Worm (Caenorhabditis elegans) whole organism, L1 larva: ENCODE data around the gene daf-18.

Source experiments
- ama-1 ChIP-seq: fragments of 150-350 bp; optimal IDR thresholded peaks from 2 replicates; lab custom pipeline; 2014
- lin-13 ChIP-seq: fragments of 150-350 bp; optimal IDR thresholded peaks from 2 replicates; lab custom pipeline; 2014; ENCODE audit warnings: missing biosample characterization, missing genetic modification reagents, missing genetic modification characterization
- lin-15B ChIP-seq: fragments of 150-350 bp; sonication (generic microtip); optimal IDR thresholded peaks from 3 replicates; lab custom pipeline; 2014; ENCODE audit warnings: missing biosample characterization, missing genetic modification characterization
- nhr-76 ChIP-seq: sonication (generic microtip); optimal IDR thresholded peaks from 2 replicates; lab custom pipeline; 2017; ENCODE audit warnings: missing biosample characterization, missing genetic modification characterization

ce11 chrIV:445377-445776 is 20.4 kb upstream of the daf-18 start, which contains the start of gene dpm-1:
- TF ChIP-seq lin-13 (GFP tag; lab: Kevin White, UChicago): no peak
- no peak for TF ChIP-seq ama-1 (lab: Kevin White, UChicago)
- TF ChIP-seq nhr-76 (tag; lab: Kevin White, UChicago): no peak
- TF ChIP-seq lin-15B: no peak
